Comparison of ENCODE assay signal across 3 fruit fly cellular contexts in the genomic region with DNA sequence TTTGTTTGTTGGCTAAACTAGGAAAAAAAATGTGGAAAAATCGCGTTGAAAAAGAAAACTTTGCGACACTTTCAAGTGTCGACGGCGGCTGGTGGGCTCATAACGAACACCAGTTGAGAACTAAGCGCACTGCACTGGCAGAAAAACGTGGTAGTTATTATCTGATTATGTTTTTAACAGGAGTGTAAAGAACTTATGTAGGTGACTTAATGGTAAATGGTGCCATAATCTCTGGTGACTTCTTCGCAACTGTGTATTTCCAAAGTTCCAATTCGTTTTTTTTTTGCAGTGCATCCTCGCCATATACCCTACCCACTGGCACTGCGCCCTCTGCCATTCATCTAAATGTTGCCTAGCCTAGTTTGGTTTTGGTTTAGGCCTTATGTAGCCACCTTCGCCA.
TF ChIP-seq lines count a peak whose summit lies in the region.

No protein-coding gene starts in this region.

- peak; percentile 3 for TF ChIP-seq CTCF in whole organism, embryonic (GFP tag; optimal IDR thresholded peaks at IDR 0.05; lab: Kevin White, UChicago)

TF ChIP-seq in whole organism, embryonic, 481 proteins besides CTCF, POLR2A, EP300 and RAD21 (continues in another document):
- no peak for TF ChIP-seq Sin3A (optimal IDR thresholded peaks at IDR 0.05; lab: Kevin White, UChicago)
- peak; percentile 49 for TF ChIP-seq Oli (tag; optimal IDR thresholded peaks at IDR 0.05; lab: Kevin White, UChicago)
- no peak for TF ChIP-seq corto (GFP tag; optimal IDR thresholded peaks at IDR 0.05; lab: Kevin White, UChicago)
- no peak for TF ChIP-seq HLH54F (GFP tag; optimal IDR thresholded peaks at IDR 0.05; lab: Kevin White, UChicago)
- TF ChIP-seq Hey (tag; optimal IDR thresholded peaks at IDR 0.05; lab: Kevin White, UChicago), result no peak
- peak; percentile 11 to 44 for TF ChIP-seq dpn (GFP tag; optimal IDR thresholded peaks at IDR 0.05; lab: Kevin White, UChicago)
- TF ChIP-seq CG1647 (GFP tag; optimal IDR thresholded peaks at IDR 0.05; lab: Kevin White, UChicago), result no peak
- no peak for TF ChIP-seq schlank (tag; optimal IDR thresholded peaks at IDR 0.05; lab: Kevin White, UChicago)
- no peak for TF ChIP-seq danr (GFP tag; IDR thresholded peaks at IDR 0.05; lab: Robert Waterston, UW)
- no peak for TF ChIP-seq CG1832 (GFP tag; optimal IDR thresholded peaks at IDR 0.05; lab: Kevin White, UChicago)
- TF ChIP-seq GATAe (GFP tag; conservative IDR thresholded peaks at IDR 0.05; lab: Robert Waterston, UW), result no peak
- peak; percentile 48; the same call in 1 of the 2 replicates for TF ChIP-seq ttk (GFP tag; IDR thresholded peaks at IDR 0.05; lab: Robert Waterston, UW)
- no peak for TF ChIP-seq D19B (GFP tag; optimal IDR thresholded peaks at IDR 0.05; lab: Kevin White, UChicago)
- no peak for TF ChIP-seq CG13424 (tag; optimal IDR thresholded peaks at IDR 0.05; lab: Kevin White, UChicago)
- TF ChIP-seq CG11247 (GFP tag; IDR thresholded peaks at IDR 0.05; lab: Robert Waterston, UW), result no peak
- no peak for TF ChIP-seq CG8388 (GFP tag; optimal IDR thresholded peaks at IDR 0.05; lab: Kevin White, UChicago)
- no peak for TF ChIP-seq run (tag; optimal IDR thresholded peaks at IDR 0.05; lab: Kevin White, UChicago)
- TF ChIP-seq ac (GFP tag; optimal IDR thresholded peaks at IDR 0.05; lab: Kevin White, UChicago), result no peak
- no peak for TF ChIP-seq Nf-YC (tag; optimal IDR thresholded peaks at IDR 0.05; lab: Kevin White, UChicago)
- TF ChIP-seq CG2116 (GFP tag; optimal IDR thresholded peaks at IDR 0.05; lab: Kevin White, UChicago), result no peak
- no peak for TF ChIP-seq her (GFP tag; optimal IDR thresholded peaks at IDR 0.05; lab: Kevin White, UChicago)
- TF ChIP-seq vfl (GFP tag; optimal IDR thresholded peaks at IDR 0.05; lab: Kevin White, UChicago), result no peak
- TF ChIP-seq ro (GFP tag; IDR thresholded peaks at IDR 0.05; lab: Robert Waterston, UW), result no peak
- no peak for TF ChIP-seq CG2202 (tag; optimal IDR thresholded peaks at IDR 0.05; lab: Kevin White, UChicago)
- TF ChIP-seq HmgZ (tag; optimal IDR thresholded peaks at IDR 0.05; lab: Kevin White, UChicago), result no peak
- no peak for TF ChIP-seq croc (GFP tag; conservative IDR thresholded peaks at IDR 0.05; lab: Robert Waterston, UW)
- no peak for TF ChIP-seq sim (GFP tag; IDR thresholded peaks at IDR 0.05; lab: Robert Waterston, UW)
- peak; percentile 4 for TF ChIP-seq slp2 (GFP tag; optimal IDR thresholded peaks at IDR 0.05; lab: Kevin White, UChicago)
- TF ChIP-seq CG9817 (tag; optimal IDR thresholded peaks at IDR 0.05; lab: Kevin White, UChicago), result no peak
- no peak for TF ChIP-seq CG11456 (GFP tag; IDR thresholded peaks at IDR 0.05; lab: Robert Waterston, UW)

TF ChIP-seq in whole organism, prepupa, 60 proteins besides CTCF, POLR2A, EP300 and RAD21 (continues in another document):
- peak; percentile 33; the same call in 1 of the 2 replicates for TF ChIP-seq CG11294 (GFP tag; IDR thresholded peaks at IDR 0.05; lab: Robert Waterston, UW)
- TF ChIP-seq eg (GFP tag; IDR thresholded peaks at IDR 0.05; lab: Robert Waterston, UW), result peak; percentile 76
- peak; percentile 0 for TF ChIP-seq Sox14 (GFP tag; optimal IDR thresholded peaks at IDR 0.05; lab: Kevin White, UChicago)
- TF ChIP-seq Met (GFP tag; optimal IDR thresholded peaks at IDR 0.05; lab: Kevin White, UChicago), result peak; percentile 50
- TF ChIP-seq net (GFP tag; optimal IDR thresholded peaks at IDR 0.05; lab: Kevin White, UChicago), result peak; percentile 39
- peak; percentile 35 for TF ChIP-seq acj6 (GFP tag; optimal IDR thresholded peaks at IDR 0.05; lab: Kevin White, UChicago)
- TF ChIP-seq CG32006 (GFP tag; optimal IDR thresholded peaks at IDR 0.05; lab: Kevin White, UChicago), result peak; percentile 81
- peak; percentile 70 for TF ChIP-seq Gug (GFP tag; IDR thresholded peaks at IDR 0.05; lab: Robert Waterston, UW)
- TF ChIP-seq fkh (GFP tag; optimal IDR thresholded peaks at IDR 0.05; lab: Kevin White, UChicago), result no peak
- TF ChIP-seq fd59A (GFP tag; optimal IDR thresholded peaks at IDR 0.05; lab: Kevin White, UChicago), result peak; percentile 11
- TF ChIP-seq Lpt (GFP tag; optimal IDR thresholded peaks at IDR 0.05; lab: Kevin White, UChicago), result peak; percentile 62
- TF ChIP-seq CG3919 (GFP tag; optimal IDR thresholded peaks at IDR 0.05; lab: Kevin White, UChicago), result peak; percentile 39
- TF ChIP-seq CG4318 (GFP tag; optimal IDR thresholded peaks at IDR 0.05; lab: Kevin White, UChicago), result peak; percentile 70
- TF ChIP-seq lz (GFP tag; optimal IDR thresholded peaks at IDR 0.05; lab: Kevin White, UChicago), result no peak
- peak; percentile 5 for TF ChIP-seq Eip75B (GFP tag; optimal IDR thresholded peaks at IDR 0.05; lab: Kevin White, UChicago)
- no peak for TF ChIP-seq CG6792 (GFP tag; optimal IDR thresholded peaks at IDR 0.05; lab: Kevin White, UChicago)
- TF ChIP-seq OdsH (GFP tag; optimal IDR thresholded peaks at IDR 0.05; lab: Kevin White, UChicago), result peak; percentile 45
- TF ChIP-seq CG10669 (GFP tag; optimal IDR thresholded peaks at IDR 0.05; lab: Kevin White, UChicago), result peak; percentile 9
- TF ChIP-seq CG11902 (GFP tag; optimal IDR thresholded peaks at IDR 0.05; lab: Kevin White, UChicago), result no peak
- peak; percentile 78 for TF ChIP-seq Hr4 (GFP tag; optimal IDR thresholded peaks at IDR 0.05; lab: Kevin White, UChicago)
- TF ChIP-seq svp (GFP tag; lab: Kevin White, UChicago), result peak; percentile 8
- peak; percentile 39 for TF ChIP-seq CG10631 (GFP tag; optimal IDR thresholded peaks at IDR 0.05; lab: Kevin White, UChicago)
- TF ChIP-seq Sox15 (GFP tag; optimal IDR thresholded peaks at IDR 0.05; lab: Kevin White, UChicago), result no peak
- no peak for TF ChIP-seq CG8632 (GFP tag; optimal IDR thresholded peaks at IDR 0.05; lab: Kevin White, UChicago)
- TF ChIP-seq Ets96B (tag; optimal IDR thresholded peaks at IDR 0.05; lab: Kevin White, UChicago), result no peak
- TF ChIP-seq salr (GFP tag; optimal IDR thresholded peaks at IDR 0.05; lab: Kevin White, UChicago), result peak in 1 of 2 experiments; percentile 8
- TF ChIP-seq CG6276 (GFP tag; optimal IDR thresholded peaks at IDR 0.05; lab: Kevin White, UChicago), result peak; percentile 69
- TF ChIP-seq CG6163 (GFP tag; IDR thresholded peaks at IDR 0.05; lab: Robert Waterston, UW), result peak; percentile 57; the same call in 1 of the 3 replicates
- TF ChIP-seq pdm3 (GFP tag; optimal IDR thresholded peaks at IDR 0.05; lab: Kevin White, UChicago), result peak; percentile 37
- TF ChIP-seq Hr39 (GFP tag; optimal IDR thresholded peaks at IDR 0.05; lab: Kevin White, UChicago), result no peak
- no peak for TF ChIP-seq CG7368 (GFP tag; optimal IDR thresholded peaks at IDR 0.05; lab: Kevin White, UChicago)

TF ChIP-seq in whole organism, pupa, 21 proteins besides CTCF, POLR2A, EP300 and RAD21:
- no peak for TF ChIP-seq rn (GFP tag; IDR thresholded peaks at IDR 0.05; lab: Robert Waterston, UW)
- TF ChIP-seq CG17806 (tag; optimal IDR thresholded peaks at IDR 0.05; lab: Kevin White, UChicago), result peak; percentile 20
- peak; percentile 81 for TF ChIP-seq CG4496 (GFP tag; IDR thresholded peaks at IDR 0.05; lab: Robert Waterston, UW)
- peak; percentile 80 for TF ChIP-seq fd96Ca (GFP tag; IDR thresholded peaks at IDR 0.05; lab: Robert Waterston, UW)
- TF ChIP-seq CG13204 (GFP tag; optimal IDR thresholded peaks at IDR 0.05; lab: Kevin White, UChicago), result no peak
- no peak for TF ChIP-seq CG15710 (tag; optimal IDR thresholded peaks at IDR 0.05; lab: Kevin White, UChicago)
- TF ChIP-seq D1 (tag; optimal IDR thresholded peaks at IDR 0.05; lab: Kevin White, UChicago), result no peak
- TF ChIP-seq CG9948 (tag; optimal IDR thresholded peaks at IDR 0.05; lab: Kevin White, UChicago), result peak; percentile 22
- peak; percentile 15 for TF ChIP-seq CG8159 (tag; optimal IDR thresholded peaks at IDR 0.05; lab: Kevin White, UChicago)
- peak; percentile 67 for TF ChIP-seq CG32121 (GFP tag; IDR thresholded peaks at IDR 0.05; lab: Robert Waterston, UW)
- peak; percentile 72 for TF ChIP-seq Ets98B (GFP tag; IDR thresholded peaks at IDR 0.05; lab: Robert Waterston, UW)
- no peak for TF ChIP-seq EcR (GFP tag; optimal IDR thresholded peaks at IDR 0.05; lab: Kevin White, UChicago)
- TF ChIP-seq CG34367 (tag; optimal IDR thresholded peaks at IDR 0.05; lab: Kevin White, UChicago), result peak; percentile 12
- TF ChIP-seq Pif1A (GFP tag; optimal IDR thresholded peaks at IDR 0.05; lab: Kevin White, UChicago), result peak; percentile 20
- TF ChIP-seq CG12605 (GFP tag; IDR thresholded peaks at IDR 0.05; lab: Robert Waterston, UW), result peak; percentile 48; the same call in 1 of the 2 replicates
- no peak for TF ChIP-seq Snoo (tag; optimal IDR thresholded peaks at IDR 0.05; lab: Kevin White, UChicago)
- no peak for TF ChIP-seq CG10348 (GFP tag; IDR thresholded peaks at IDR 0.05; lab: Robert Waterston, UW)
- peak; percentile 62 for TF ChIP-seq CG8301 (tag; optimal IDR thresholded peaks at IDR 0.05; lab: Kevin White, UChicago)
- peak; percentile 62 for TF ChIP-seq CG14655 (GFP tag; optimal IDR thresholded peaks at IDR 0.05; lab: Kevin White, UChicago)
- no peak for TF ChIP-seq gl (tag; optimal IDR thresholded peaks at IDR 0.05; lab: Kevin White, UChicago)
- no peak for TF ChIP-seq Pif1B (GFP tag; optimal IDR thresholded peaks at IDR 0.05; lab: Kevin White, UChicago)
